Worm (Caenorhabditis elegans): Measurements from ENCODE around the gene spe-10.

The spe-10 gene

DNA sequence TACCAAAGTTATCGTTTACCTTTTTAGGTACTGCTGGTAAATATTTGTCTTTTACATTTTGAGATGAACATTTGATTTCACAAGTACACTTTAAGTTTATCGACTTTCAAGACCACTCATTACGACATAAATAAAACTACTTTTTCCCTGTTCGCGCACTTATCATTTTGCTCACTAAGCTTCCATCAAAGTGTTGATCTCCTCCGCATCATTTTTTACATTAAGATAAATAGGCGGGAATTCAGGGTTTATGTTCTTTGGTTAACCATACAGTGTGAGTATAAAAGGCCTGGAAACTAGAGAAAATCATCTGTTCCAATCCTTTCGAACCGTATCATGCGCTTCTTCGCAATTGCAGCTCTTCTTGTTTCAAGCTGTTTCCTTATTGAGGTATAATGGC, 1.9 kb upstream of the spe-10 start, which contains the start of gene pqn-2:
pqn-2 (plus strand) TSS at position 301 of the 400 bp plus-strand sequence.
- TF ChIP-seq C06A6.2 (GFP tag; conservative IDR thresholded peaks at IDR 0.05) (no peak), ets-4 (GFP tag; optimal IDR thresholded peaks at IDR 0.05) (no peak), xnd-1 (tag; optimal IDR thresholded peaks at IDR 0.05) (no peak), ztf-18 (tag; optimal IDR thresholded peaks at IDR 0.05) (no peak), ceh-100 (GFP tag; IDR thresholded peaks at IDR 0.05) (no peak), attf-6 (GFP tag; IDR thresholded peaks at IDR 0.05) (no peak), nhr-179 (tag; optimal IDR thresholded peaks at IDR 0.05) (no peak), ama-1 (optimal IDR thresholded peaks at IDR 0.05) (no peak), ama-1 (GFP tag; optimal IDR thresholded peaks at IDR 0.05) (no peak), madf-6 (GFP tag; IDR thresholded peaks at IDR 0.05) (no peak), snpc-3.4 (tag; optimal IDR thresholded peaks at IDR 0.05) (no peak), zfh-2 (GFP tag; conservative IDR thresholded peaks at IDR 0.05) (no peak), sea-2 (GFP tag; IDR thresholded peaks at IDR 0.05) (no peak), F23B12.7 (tag; optimal IDR thresholded peaks at IDR 0.05; ENCODE audit: insufficient read depth) (no peak), D2030.7 (GFP tag; IDR thresholded peaks at IDR 0.05) (no peak)

ce11 chrV:10387412-10387811, 3.4 kb downstream of the spe-10 start:
- no peak for TF ChIP-seq ztf-3 (GFP tag; optimal IDR thresholded peaks at IDR 0.05)
- no peak for TF ChIP-seq pha-4 (tag; optimal IDR thresholded peaks at IDR 0.05)
- no peak for TF ChIP-seq C17E4.6 (GFP tag; IDR thresholded peaks at IDR 0.05)
- TF ChIP-seq unc-130 (GFP tag; optimal IDR thresholded peaks at IDR 0.05), result no peak
- TF ChIP-seq nhr-120 (GFP tag; IDR thresholded peaks at IDR 0.05), result no peak
- TF ChIP-seq ztf-25 (GFP tag; IDR thresholded peaks at IDR 0.05), result no peak
- TF ChIP-seq cebp-2 (GFP tag; IDR thresholded peaks at IDR 0.05), result no peak
- TF ChIP-seq ama-1 (optimal IDR thresholded peaks at IDR 0.05), result no peak
- no peak for TF ChIP-seq ama-1 (GFP tag; optimal IDR thresholded peaks at IDR 0.05)
- TF ChIP-seq lsy-27 (tag; optimal IDR thresholded peaks at IDR 0.05; ENCODE audit: borderline replicate concordance, insufficient read depth), result no peak

- no peak for TF ChIP-seq D2030.7 (GFP tag; IDR thresholded peaks at IDR 0.05)
- TF ChIP-seq ztf-18 (tag; optimal IDR thresholded peaks at IDR 0.05), result no peak
- no peak for TF ChIP-seq ceh-58 (GFP tag; IDR thresholded peaks at IDR 0.05)
- no peak for TF ChIP-seq madf-8 (GFP tag; conservative IDR thresholded peaks at IDR 0.05)
- TF ChIP-seq nhr-120 (GFP tag; IDR thresholded peaks at IDR 0.05), result no peak
- no peak for TF ChIP-seq attf-5 (GFP tag; optimal IDR thresholded peaks at IDR 0.05)
- no peak for TF ChIP-seq F57C9.4 (tag; optimal IDR thresholded peaks at IDR 0.05)
- TF ChIP-seq bed-2 (GFP tag; IDR thresholded peaks at IDR 0.05), result no peak
- TF ChIP-seq F57A8.1 (GFP tag; optimal IDR thresholded peaks at IDR 0.05), result no peak
- TF ChIP-seq mxl-1 (tag; optimal IDR thresholded peaks at IDR 0.05), result no peak
- TF ChIP-seq somi-1 (GFP tag; optimal IDR thresholded peaks at IDR 0.05), result no peak
- TF ChIP-seq aptf-2 (GFP tag; conservative IDR thresholded peaks at IDR 0.05), result no peak
- no peak for TF ChIP-seq F33H1.4 (GFP tag; IDR thresholded peaks at IDR 0.05)
- TF ChIP-seq lin-26 (GFP tag; IDR thresholded peaks at IDR 0.05), result no peak
- no peak for TF ChIP-seq F22D6.2 (tag; optimal IDR thresholded peaks at IDR 0.05)
- TF ChIP-seq ceh-27 (GFP tag; optimal IDR thresholded peaks at IDR 0.05), result no peak
- no peak for TF ChIP-seq mes-4 (tag; optimal IDR thresholded peaks at IDR 0.05)
- TF ChIP-seq rcor-1 (GFP tag; IDR thresholded peaks at IDR 0.05), result no peak
- TF ChIP-seq lsl-1 (GFP tag; optimal IDR thresholded peaks at IDR 0.05), result no peak
These were observed 4.3 kb downstream of the spe-10 start, which contains the start of gene AC3.5 for ce11 chrV:10388318-10388717. Gene AC3.5 (plus strand): TSS chrV:10388527.
